Fruit fly (Drosophila melanogaster) whole organism, embryonic: ENCODE results near the gene CG5235.

Source experiments
- CG18599 ChIP-seq: fragments of 200-800 bp; sonication (Bioruptor generic); optimal IDR thresholded peaks from 3 replicates; lab custom pipeline; 2017; ENCODE audit warnings: missing biosample characterization, missing genetic modification characterization, mild to moderate bottlenecking, moderate library complexity, missing genetic modification reagents
- CG32767 ChIP-seq: fragments of 200-800 bp; sonication (Bioruptor generic); IDR thresholded peaks from 2 replicates; pipeline ENCODE4 v1.3.6; 2022; ENCODE audit warnings: missing biosample characterization, missing genetic modification characterization
- CG4707 ChIP-seq: fragments of 200-800 bp; sonication (Bioruptor generic); optimal IDR thresholded peaks from 2 replicates; lab custom pipeline; 2018; ENCODE audit warnings: missing biosample characterization, mild to moderate bottlenecking, missing genetic modification characterization, moderate library complexity
- Dad ChIP-seq: fragments of 200-800 bp; sonication (Bioruptor generic); optimal IDR thresholded peaks from 3 replicates; lab custom pipeline; 2016; ENCODE audit warnings: missing biosample characterization, missing genetic modification characterization
- GATAe ChIP-seq: fragments of 200-800 bp; sonication (Bioruptor generic); conservative IDR thresholded peaks from 2 replicates; pipeline ENCODE4 v1.3.6; 2022; ENCODE audit warnings: missing biosample characterization, missing genetic modification characterization
- Opbp ChIP-seq: fragments of 200-800 bp; sonication (Bioruptor generic); IDR thresholded peaks from 3 replicates; pipeline ENCODE4 v1.3.6; 2022; ENCODE audit warnings: missing biosample characterization, missing genetic modification characterization; ENCODE audit not compliant: partially characterized antibody
- ab ChIP-seq: fragments of 200-800 bp; sonication (Bioruptor generic); optimal IDR thresholded peaks from 2 replicates; lab custom pipeline; 2016; ENCODE audit warnings: missing biosample characterization, missing genetic modification characterization
- bigmax ChIP-seq: fragments of 200-800 bp; sonication (Bioruptor generic); optimal IDR thresholded peaks from 2 replicates; lab custom pipeline; 2018; ENCODE audit warnings: missing biosample characterization, mild to moderate bottlenecking, missing genetic modification characterization
- vfl ChIP-seq: fragments of 200-800 bp; sonication (Bioruptor generic); optimal IDR thresholded peaks from 2 replicates; lab custom pipeline; 2016; ENCODE audit warnings: missing biosample characterization, missing genetic modification characterization

DNA sequence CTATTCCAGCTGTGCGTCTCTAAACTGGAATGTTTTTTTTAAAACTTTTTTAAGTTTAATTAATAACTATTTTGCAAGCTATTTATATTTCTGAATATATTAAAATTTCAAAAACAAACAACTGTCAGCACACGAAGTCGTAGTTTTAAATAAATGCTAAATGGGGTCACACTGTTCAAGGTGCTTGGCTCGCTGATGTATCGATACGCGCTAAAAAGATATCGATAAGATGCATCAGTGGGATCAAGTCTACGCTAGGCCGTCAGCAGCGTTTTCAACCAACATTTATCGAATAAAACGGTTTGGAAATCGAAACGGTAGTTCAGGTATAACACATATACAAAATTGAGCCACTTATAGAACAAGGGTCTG is 39.3 kb downstream of the CG5235 start, which contains the start of gene Diap1:
- TF ChIP-seq GATAe (no peak), Opbp (GFP tag; lab: Robert Waterston, UW) (peak; percentile 81; the same call in 2 of the 3 replicates), ab (GFP tag; lab: Kevin White, UChicago) (no peak), CG32767 (GFP tag; lab: Robert Waterston, UW) (no peak), bigmax (GFP tag; lab: Kevin White, UChicago) (no peak), CG18599 (no peak), vfl (GFP tag; lab: Kevin White, UChicago) (no peak), CG4707 (GFP tag; lab: Kevin White, UChicago) (no peak), Dad (GFP tag; lab: Kevin White, UChicago) (peak; percentile 0)
